Fruit fly (Drosophila melanogaster) whole organism, embryonic: ENCODE data around the gene Sik2.
A peak's percentile ranks its signal among the peaks of the same experiment; 100 is the strongest.

Experiments
- Antp ChIP-seq: fragments of 200-800 bp; sonication (Bioruptor generic); optimal IDR thresholded peaks from 3 replicates; lab custom pipeline; 2016; ENCODE audit warnings: missing biosample characterization, missing genetic modification characterization
- CG11247 ChIP-seq: fragments of 200-800 bp; sonication (Bioruptor generic); IDR thresholded peaks from 2 replicates; pipeline ENCODE4 v1.3.6; 2022; ENCODE audit warnings: missing biosample characterization, missing genetic modification characterization
- CG12299 ChIP-seq: fragments of 200-800 bp; sonication (Bioruptor generic); optimal IDR thresholded peaks from 2 replicates; lab custom pipeline; 2018; ENCODE audit warnings: missing biosample characterization, mild to moderate bottlenecking, missing genetic modification characterization
- CG1233 ChIP-seq: fragments of 200-800 bp; sonication (Bioruptor generic); optimal IDR thresholded peaks from 4 replicates; lab custom pipeline; 2018; ENCODE audit warnings: missing biosample characterization, mild to moderate bottlenecking, missing genetic modification characterization
- CG12744 ChIP-seq: fragments of 200-800 bp; sonication (Bioruptor generic); optimal IDR thresholded peaks from 2 replicates; lab custom pipeline; 2016; ENCODE audit warnings: missing biosample characterization, missing genetic modification characterization
- CG14965 ChIP-seq: fragments of 200-800 bp; sonication (Bioruptor generic); optimal IDR thresholded peaks from 2 replicates; lab custom pipeline; 2016; ENCODE audit warnings: missing biosample characterization, missing genetic modification characterization, borderline replicate concordance
- CG17359 ChIP-seq: fragments of 200-800 bp; sonication (Bioruptor generic); optimal IDR thresholded peaks from 3 replicates; lab custom pipeline; 2018; ENCODE audit warnings: missing biosample characterization, mild to moderate bottlenecking, missing genetic modification characterization, moderate library complexity
- CG17361 ChIP-seq: fragments of 200-800 bp; sonication (Bioruptor generic); IDR thresholded peaks from 3 replicates; pipeline ENCODE4 v1.3.6; 2022; ENCODE audit warnings: missing biosample characterization, missing genetic modification characterization
- CG18619 ChIP-seq: fragments of 200-800 bp; sonication (Bioruptor generic); optimal IDR thresholded peaks from 3 replicates; lab custom pipeline; 2017; ENCODE audit warnings: missing biosample characterization, mild to moderate bottlenecking, missing genetic modification characterization
- CG2678 ChIP-seq: fragments of 200-800 bp; sonication (Bioruptor generic); optimal IDR thresholded peaks from 3 replicates; lab custom pipeline; 2019; ENCODE audit warnings: missing biosample characterization, mild to moderate bottlenecking, missing genetic modification characterization, moderate library complexity
- CG4360 ChIP-seq: fragments of 200-800 bp; sonication (Bioruptor generic); IDR thresholded peaks from 2 replicates; pipeline ENCODE4 v1.3.6; 2022; ENCODE audit warnings: missing biosample characterization, missing genetic modification characterization
- CG4854 ChIP-seq: fragments of 200-800 bp; sonication (Bioruptor generic); optimal IDR thresholded peaks from 2 replicates; lab custom pipeline; 2016; ENCODE audit warnings: missing biosample characterization, missing genetic modification characterization, inconsistent platforms
- CG5180 ChIP-seq: fragments of 200-800 bp; sonication (Bioruptor generic); optimal IDR thresholded peaks from 3 replicates; lab custom pipeline; 2017; ENCODE audit warnings: missing biosample characterization, missing genetic modification characterization, mild to moderate bottlenecking, moderate library complexity, missing genetic modification reagents
- D ChIP-seq, 2 experiments: fragments of 200-800 bp in 1 of 2; fragments of >200 bp in 1 of 2; sonication (Bioruptor generic) in 1 of 2; optimal IDR thresholded peaks; 2 replicates in 1 of 2; 3 replicates in 1 of 2; lab custom pipeline; 2017; ENCODE audit warnings: mild to moderate bottlenecking in 1 of 2, missing biosample characterization in 1 of 2, missing genetic modification characterization in 1 of 2, missing genetic modification reagents in 1 of 2
- D19A ChIP-seq: fragments of 200-800 bp; optimal IDR thresholded peaks from 3 replicates; lab custom pipeline; 2019; ENCODE audit warnings: missing biosample characterization, mild to moderate bottlenecking, missing genetic modification characterization, moderate library complexity
- ERR ChIP-seq: fragments of 200-800 bp; sonication (Bioruptor generic); optimal IDR thresholded peaks from 2 replicates; lab custom pipeline; 2016; ENCODE audit warnings: missing biosample characterization, missing genetic modification characterization
- GATAe ChIP-seq: fragments of 200-800 bp; sonication (Bioruptor generic); conservative IDR thresholded peaks from 2 replicates; pipeline ENCODE4 v1.3.6; 2022; ENCODE audit warnings: missing biosample characterization, missing genetic modification characterization
- Gug ChIP-seq: fragments of 200-800 bp; sonication (Bioruptor generic); IDR thresholded peaks from 4 replicates; pipeline ENCODE4 v1.3.6; 2022; ENCODE audit warnings: missing biosample characterization, missing genetic modification characterization
- HHEX ChIP-seq: fragments of 200-800 bp; sonication (Bioruptor generic); optimal IDR thresholded peaks from 3 replicates; lab custom pipeline; 2017; ENCODE audit warnings: missing biosample characterization, mild to moderate bottlenecking, missing genetic modification characterization, missing genetic modification reagents
- HLHmδ ChIP-seq: fragments of 200-800 bp; sonication (Bioruptor generic); optimal IDR thresholded peaks from 2 replicates; lab custom pipeline; 2018; ENCODE audit warnings: missing biosample characterization, mild to moderate bottlenecking, missing genetic modification characterization, moderate library complexity
- HmgZ ChIP-seq: fragments of 200-800 bp; sonication (Bioruptor generic); optimal IDR thresholded peaks from 2 replicates; lab custom pipeline; 2018; ENCODE audit warnings: missing biosample characterization, mild to moderate bottlenecking, missing genetic modification characterization
- Lpt ChIP-seq: fragments of >200 bp; optimal IDR thresholded peaks from 2 replicates; lab custom pipeline; 2018; ENCODE audit warnings: missing biosample characterization, missing genetic modification characterization
- Optix ChIP-seq: fragments of 200-800 bp; sonication (Bioruptor generic); IDR thresholded peaks from 3 replicates; pipeline ENCODE4 v1.3.6; 2022; ENCODE audit warnings: missing biosample characterization, missing genetic modification characterization
- Side ChIP-seq: fragments of 200-800 bp; sonication (Bioruptor generic); optimal IDR thresholded peaks from 2 replicates; lab custom pipeline; 2016; ENCODE audit warnings: missing biosample characterization, missing genetic modification characterization
- Xrp1 ChIP-seq: fragments of 200-800 bp; sonication (Bioruptor generic); IDR thresholded peaks from 2 replicates; pipeline ENCODE4 v1.3.6; 2022; ENCODE audit warnings: missing biosample characterization, missing genetic modification characterization
- YL-1 ChIP-seq: fragments of 200-800 bp; sonication (Bioruptor generic); optimal IDR thresholded peaks from 3 replicates; lab custom pipeline; 2017; ENCODE audit warnings: missing biosample characterization, mild to moderate bottlenecking, missing genetic modification characterization
- ase ChIP-seq: fragments of 200-800 bp; sonication (Bioruptor generic); IDR thresholded peaks from 3 replicates; pipeline ENCODE4 v1.3.6; 2022; ENCODE audit warnings: missing biosample characterization, missing genetic modification characterization
- bsh ChIP-seq, 2 experiments: fragments of 200-800 bp; sonication (Bioruptor generic); optimal IDR thresholded peaks; 2 replicates each; lab custom pipeline; 2017 to 2018; ENCODE audit warnings: mild to moderate bottlenecking in 2 of 2, missing biosample characterization in 2 of 2, missing genetic modification characterization in 2 of 2, moderate library complexity in 1 of 2
- btn ChIP-seq: fragments of 200-800 bp; sonication (Bioruptor generic); optimal IDR thresholded peaks from 2 replicates; lab custom pipeline; 2016; ENCODE audit warnings: missing biosample characterization, missing genetic modification characterization
- cato ChIP-seq: fragments of 200-800 bp; sonication (Bioruptor generic); optimal IDR thresholded peaks from 2 replicates; lab custom pipeline; 2016; ENCODE audit warnings: missing biosample characterization, missing genetic modification characterization, borderline replicate concordance
- danr ChIP-seq: fragments of 200-800 bp; sonication (Bioruptor generic); IDR thresholded peaks from 2 replicates; pipeline ENCODE4 v1.3.6; 2022; ENCODE audit warnings: missing biosample characterization, missing genetic modification characterization
- dmrt11E ChIP-seq: fragments of 200-800 bp; sonication (Bioruptor generic); optimal IDR thresholded peaks from 3 replicates; lab custom pipeline; 2018; ENCODE audit warnings: missing biosample characterization, mild to moderate bottlenecking, missing genetic modification characterization, moderate library complexity
- ems ChIP-seq: fragments of 200-800 bp; sonication (Bioruptor generic); optimal IDR thresholded peaks from 3 replicates; lab custom pipeline; 2016; ENCODE audit warnings: missing biosample characterization, missing genetic modification characterization
- ewg ChIP-seq: fragments of 200-800 bp; sonication (Bioruptor generic); optimal IDR thresholded peaks from 3 replicates; lab custom pipeline; 2017; ENCODE audit warnings: mild to moderate bottlenecking, missing biosample characterization, missing genetic modification reagents, missing genetic modification characterization
- fd102C ChIP-seq: fragments of 200-800 bp; sonication (Bioruptor generic); optimal IDR thresholded peaks from 2 replicates; lab custom pipeline; 2018; ENCODE audit warnings: missing biosample characterization, mild to moderate bottlenecking, missing genetic modification characterization, moderate library complexity
- fd96Cb ChIP-seq: fragments of 200-800 bp; sonication (Bioruptor generic); optimal IDR thresholded peaks from 2 replicates; lab custom pipeline; 2018; ENCODE audit warnings: missing biosample characterization, mild to moderate bottlenecking, missing genetic modification characterization, moderate library complexity
- gt ChIP-seq: fragments of 200-800 bp; sonication (Bioruptor generic); IDR thresholded peaks from 2 replicates; pipeline ENCODE4 v1.3.6; 2022; ENCODE audit warnings: missing biosample characterization, missing genetic modification characterization
- hth ChIP-seq: fragments of >200 bp; optimal IDR thresholded peaks from 2 replicates; lab custom pipeline; 2017; ENCODE audit warnings: inconsistent platforms
- jumu ChIP-seq: fragments of 200-800 bp; sonication (Bioruptor generic); optimal IDR thresholded peaks from 3 replicates; lab custom pipeline; 2016; ENCODE audit warnings: missing biosample characterization, missing genetic modification characterization
- lov ChIP-seq, 2 experiments: fragments of 200-800 bp in 1 of 2; fragments of >200 bp in 1 of 2; sonication (Bioruptor generic) in 1 of 2; IDR thresholded peaks in 1 of 2; optimal IDR thresholded peaks in 1 of 2; 2 replicates in 1 of 2; 3 replicates in 1 of 2; pipeline versions ENCODE4 v1.3.6 to Lab custom; 2017 to 2022; ENCODE audit warnings: missing biosample characterization in 1 of 2, missing genetic modification characterization in 1 of 2
- oc ChIP-seq: fragments of 200-800 bp; sonication (Bioruptor generic); optimal IDR thresholded peaks from 2 replicates; lab custom pipeline; 2018; ENCODE audit warnings: missing biosample characterization, mild to moderate bottlenecking, missing genetic modification characterization, moderate library complexity
- pnt ChIP-seq: fragments of 200-800 bp; sonication (Bioruptor generic); optimal IDR thresholded peaks from 3 replicates; lab custom pipeline; 2016; ENCODE audit warnings: missing biosample characterization, missing genetic modification characterization
- ranshi ChIP-seq: fragments of 200-800 bp; sonication (Bioruptor generic); IDR thresholded peaks from 2 replicates; pipeline ENCODE4 v1.3.6; 2022; ENCODE audit warnings: missing biosample characterization, missing genetic modification characterization
- repo ChIP-seq: fragments of 200-800 bp; sonication (Bioruptor generic); optimal IDR thresholded peaks from 2 replicates; lab custom pipeline; 2016; ENCODE audit warnings: missing biosample characterization, missing genetic modification characterization
- sens ChIP-seq: fragments of 200-800 bp; sonication (Bioruptor generic); peaks from one replicate; lab custom pipeline; 2016; ENCODE audit warnings: missing biosample characterization, missing genetic modification characterization
- slou ChIP-seq: fragments of 200-800 bp; sonication (Bioruptor generic); optimal IDR thresholded peaks from 3 replicates; lab custom pipeline; 2016; ENCODE audit warnings: missing biosample characterization, missing genetic modification characterization
- slp2 ChIP-seq: fragments of 200-800 bp; sonication (Bioruptor generic); optimal IDR thresholded peaks from 2 replicates; lab custom pipeline; 2016; ENCODE audit warnings: missing biosample characterization, missing genetic modification characterization
- tap ChIP-seq: fragments of 200-800 bp; optimal IDR thresholded peaks from 3 replicates; lab custom pipeline; 2019; ENCODE audit warnings: missing biosample characterization, mild to moderate bottlenecking, missing genetic modification characterization, moderate library complexity
- tll ChIP-seq, 2 experiments: fragments of 200-800 bp in 1 of 2; fragments of >200 bp in 1 of 2; sonication (Bioruptor generic) in 1 of 2; optimal IDR thresholded peaks; 2 replicates each; lab custom pipeline; 2017 to 2019; ENCODE audit warnings: missing biosample characterization in 2 of 2, missing genetic modification characterization in 2 of 2, mild to moderate bottlenecking in 1 of 2, moderate library complexity in 1 of 2
- zf30C ChIP-seq: fragments of 200-800 bp; sonication (Bioruptor generic); optimal IDR thresholded peaks from 3 replicates; lab custom pipeline; 2018; ENCODE audit warnings: missing biosample characterization, mild to moderate bottlenecking, missing genetic modification characterization

Sik2 gene

DNA sequence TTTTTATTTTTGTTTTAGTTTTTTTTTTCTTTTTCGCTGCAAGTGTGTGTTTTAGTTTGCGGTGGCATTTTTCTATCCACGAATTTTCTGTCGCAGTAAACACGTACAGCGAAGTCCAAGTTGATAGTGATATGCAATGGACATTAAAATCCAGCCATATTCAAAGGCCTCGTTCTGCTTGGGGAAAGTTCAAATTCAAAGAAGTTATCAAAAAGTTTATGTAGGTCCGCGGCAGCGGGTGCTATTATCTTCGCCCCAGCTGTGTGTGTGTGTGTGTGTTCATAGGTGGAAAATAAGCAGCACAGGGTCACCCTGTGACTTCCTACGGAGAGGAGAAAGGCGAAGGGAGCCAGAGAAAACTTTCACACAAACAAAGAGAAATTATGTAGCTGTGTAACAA is 25.8 kb upstream of the Sik2 start (continued):
- TF ChIP-seq oc (tag; lab: Kevin White, UChicago) (peak; percentile 70), YL-1 (GFP tag; lab: Kevin White, UChicago) (no peak), cato (GFP tag; lab: Kevin White, UChicago) (no peak), ems (GFP tag; lab: Kevin White, UChicago) (peak; percentile 25), CG4360 (GFP tag; lab: Robert Waterston, UW) (0 out of 2 replicates have a peak, but pooled peaks have one; percentile 33), repo (peak; percentile 9), CG1233 (GFP tag; lab: Kevin White, UChicago) (peak; percentile 7), CG4854 (GFP tag; lab: Kevin White, UChicago) (no peak), CG11247 (GFP tag; lab: Robert Waterston, UW) (peak; percentile 59), gt (GFP tag; lab: Robert Waterston, UW) (0 out of 2 replicates have a peak, but pooled peaks have one; percentile 16), CG2678 (tag; lab: Kevin White, UChicago) (peak; percentile 57), zf30C (GFP tag; lab: Kevin White, UChicago) (no peak), CG5180 (GFP tag; lab: Kevin White, UChicago) (peak; percentile 12), fd96Cb (tag; lab: Kevin White, UChicago) (peak; percentile 50), ranshi (peak; percentile 57), ERR (no peak), HLHmδ (GFP tag; lab: Kevin White, UChicago) (no peak), hth (lab: Kevin White, UChicago) (no peak), Optix (GFP tag; lab: Robert Waterston, UW) (peak; percentile 67), Side (GFP tag; lab: Kevin White, UChicago) (peak; percentile 22), tll (GFP tag; optimal IDR thresholded peaks at IDR 0.05; lab: Kevin White, UChicago) (no peak), slou (no peak), bsh (GFP tag; optimal IDR thresholded peaks at IDR 0.05; lab: Kevin White, UChicago) (peak; percentile 40 to 74), Lpt (GFP tag; lab: Kevin White, UChicago) (no peak), tap (tag; lab: Kevin White, UChicago) (peak; percentile 51), btn (GFP tag; lab: Kevin White, UChicago) (no peak), CG17361 (GFP tag; lab: Robert Waterston, UW) (peak; percentile 46; the same call in 1 of the 3 replicates), pnt (GFP tag; lab: Kevin White, UChicago) (no peak), GATAe (GFP tag; lab: Robert Waterston, UW) (no peak), CG12299 (no peak), dmrt11E (peak; percentile 55), sens (GFP tag; lab: Kevin White, UChicago) (peak; percentile 82), slp2 (peak; percentile 14), HmgZ (tag; lab: Kevin White, UChicago) (peak; percentile 33), CG14965 (GFP tag; lab: Kevin White, UChicago) (no peak), D (optimal IDR thresholded peaks at IDR 0.05; lab: Kevin White, UChicago) (no peak), D (GFP tag; optimal IDR thresholded peaks at IDR 0.05; lab: Kevin White, UChicago) (peak; percentile 44), Gug (GFP tag; lab: Robert Waterston, UW) (peak; percentile 73), CG17359 (tag; lab: Kevin White, UChicago) (peak; percentile 56), ase (GFP tag; lab: Robert Waterston, UW) (peak; percentile 63; the same call in 1 of the 3 replicates), HHEX (peak; percentile 15), danr (GFP tag; lab: Robert Waterston, UW) (peak; percentile 40; the same call in 1 of the 2 replicates), CG18619 (GFP tag; lab: Kevin White, UChicago) (peak; percentile 71), jumu (peak; percentile 62), D19A (peak; percentile 56), Antp (GFP tag; lab: Kevin White, UChicago) (peak; percentile 42), Xrp1 (peak; percentile 64; the same call in 1 of the 2 replicates), lov (optimal IDR thresholded peaks at IDR 0.05; lab: Kevin White, UChicago) (no peak), lov (GFP tag; IDR thresholded peaks at IDR 0.05; lab: Robert Waterston, UW) (0 out of 3 replicates have a peak, but pooled peaks have one; percentile 48), ewg (peak; percentile 55), fd102C (GFP tag; lab: Kevin White, UChicago) (no peak), CG12744 (GFP tag; lab: Kevin White, UChicago) (no peak)
